Fruit fly (Drosophila melanogaster): ENCODE measurements around the gene Cpr72Ea.

Cpr72Ea gene

DNA sequence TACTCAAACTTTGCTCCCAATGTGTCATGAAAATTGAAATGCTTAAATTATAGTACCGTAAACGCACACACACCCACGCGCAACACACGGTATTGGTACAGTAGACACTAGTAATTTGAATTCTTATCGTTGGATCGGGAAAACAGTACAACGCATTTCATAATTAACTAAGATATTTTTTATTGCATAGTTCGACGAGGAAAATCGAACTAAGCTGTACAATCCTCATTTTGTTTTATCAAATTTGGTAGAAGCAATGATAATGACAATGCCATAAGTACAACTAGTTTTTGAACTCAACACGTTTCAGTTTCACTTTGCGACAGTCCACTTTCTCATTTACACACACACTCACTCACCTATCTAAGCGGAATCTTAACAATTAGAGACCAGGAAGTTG lies 18.4 kb downstream of the Cpr72Ea start (continued):
- TF ChIP-seq gsb-n (tag; optimal IDR thresholded peaks at IDR 0.05) (peak; percentile 57), exex (tag; optimal IDR thresholded peaks at IDR 0.05) (no peak), Lim3 (GFP tag; IDR thresholded peaks at IDR 0.05) (no peak), CG10543 (GFP tag; optimal IDR thresholded peaks at IDR 0.05) (peak; percentile 74), CG3281 (GFP tag; optimal IDR thresholded peaks at IDR 0.05) (peak; percentile 81), Nf-YB (GFP tag; optimal IDR thresholded peaks at IDR 0.05) (peak; percentile 1), CG8944 (GFP tag; optimal IDR thresholded peaks at IDR 0.05) (peak; percentile 66), C15 (GFP tag; IDR thresholded peaks at IDR 0.05) (no peak), CG1647 (GFP tag; optimal IDR thresholded peaks at IDR 0.05) (peak; percentile 18), CG18476 (GFP tag; optimal IDR thresholded peaks at IDR 0.05) (peak; percentile 1), CG1529 (GFP tag; optimal IDR thresholded peaks at IDR 0.05) (peak; percentile 34), crp (GFP tag; optimal IDR thresholded peaks at IDR 0.05) (no peak), CG10274 (GFP tag; optimal IDR thresholded peaks at IDR 0.05) (peak; percentile 45), sisA (GFP tag; IDR thresholded peaks at IDR 0.05) (peak; percentile 70), CG31224 (GFP tag; IDR thresholded peaks at IDR 0.05) (peak; percentile 42), MESR4 (GFP tag; optimal IDR thresholded peaks at IDR 0.05) (no peak), Sry-β (GFP tag; optimal IDR thresholded peaks at IDR 0.05) (no peak), bigmax (GFP tag; optimal IDR thresholded peaks at IDR 0.05) (no peak), lbe (GFP tag; optimal IDR thresholded peaks at IDR 0.05) (no peak), CG6791 (GFP tag; IDR thresholded peaks at IDR 0.05; ENCODE audit: partially characterized antibody) (no peak), CG16863 (GFP tag; optimal IDR thresholded peaks at IDR 0.05) (peak; percentile 66), grn (GFP tag; optimal IDR thresholded peaks at IDR 0.05) (no peak), gcm2 (GFP tag; optimal IDR thresholded peaks at IDR 0.05) (no peak), CG11696 (GFP tag; IDR thresholded peaks at IDR 0.05) (no peak), vvl (GFP tag; IDR thresholded peaks at IDR 0.05) (peak; percentile 65; the same call in 1 of the 2 replicates), nmo (GFP tag; optimal IDR thresholded peaks at IDR 0.05) (peak; percentile 54), CG5245 (GFP tag; optimal IDR thresholded peaks at IDR 0.05) (peak; percentile 49), usp (GFP tag; optimal IDR thresholded peaks at IDR 0.05) (no peak), Dfd (GFP tag; optimal IDR thresholded peaks at IDR 0.05) (no peak), CG7357 (GFP tag; IDR thresholded peaks at IDR 0.05) (no peak), Gug (GFP tag; IDR thresholded peaks at IDR 0.05) (peak; percentile 44; the same call in 2 of the 4 replicates), Opbp (GFP tag; IDR thresholded peaks at IDR 0.05; ENCODE audit: partially characterized antibody) (no peak), otp (GFP tag; IDR thresholded peaks at IDR 0.05) (no peak), CG3407 (GFP tag; optimal IDR thresholded peaks at IDR 0.05) (peak; percentile 28), CG12659 (GFP tag; optimal IDR thresholded peaks at IDR 0.05) (peak; percentile 62), row (GFP tag; IDR thresholded peaks at IDR 0.05) (peak; percentile 92), CG6813 (GFP tag; optimal IDR thresholded peaks at IDR 0.05) (peak; percentile 31), Doc3 (GFP tag; IDR thresholded peaks at IDR 0.05; ENCODE audit: partially characterized antibody) (no peak), Atf3 (GFP tag; optimal IDR thresholded peaks at IDR 0.05) (peak; percentile 41), Atf-2 (GFP tag; optimal IDR thresholded peaks at IDR 0.05) (peak; percentile 25), gem (tag; optimal IDR thresholded peaks at IDR 0.05) (peak; percentile 80), lilli (GFP tag; optimal IDR thresholded peaks at IDR 0.05) (peak; percentile 76), Trl (optimal IDR thresholded peaks at IDR 0.05) (no peak), Trl (GFP tag; optimal IDR thresholded peaks at IDR 0.05) (peak; percentile 60), tna (GFP tag; IDR thresholded peaks at IDR 0.05; ENCODE audit: partially characterized antibody) (no peak), fu2 (GFP tag; optimal IDR thresholded peaks at IDR 0.05) (peak; percentile 50), zen (tag; optimal IDR thresholded peaks at IDR 0.05) (peak; percentile 2), ems (GFP tag; optimal IDR thresholded peaks at IDR 0.05) (peak; percentile 60), gcm (GFP tag; optimal IDR thresholded peaks at IDR 0.05) (peak; percentile 59), inv (GFP tag; IDR thresholded peaks at IDR 0.05; ENCODE audit: partially characterized antibody) (no peak), dimm (GFP tag; IDR thresholded peaks at IDR 0.05) (no peak)
